Fruit fly (Drosophila melanogaster) whole organism, embryonic: Measurements from ENCODE around the gene CG31139.

Experiments used
- Aef1 ChIP-seq: fragments of 200-800 bp; sonication (Bioruptor generic); IDR thresholded peaks from 3 replicates; pipeline ENCODE4 v1.3.6; 2022; ENCODE audit warnings: missing biosample characterization, missing genetic modification characterization
- Awh ChIP-seq: fragments of 200-800 bp; sonication (Bioruptor generic); IDR thresholded peaks from 2 replicates; pipeline ENCODE4, ENCODE4 v1.3.6; 2022; ENCODE audit warnings: missing biosample characterization, missing genetic modification characterization
- Blimp-1 ChIP-seq: fragments of 200-800 bp; sonication (Bioruptor generic); optimal IDR thresholded peaks from 3 replicates; lab custom pipeline; 2018; ENCODE audit warnings: missing biosample characterization, missing genetic modification characterization, mild to moderate bottlenecking, moderate library complexity, missing genetic modification reagents
- CG10267 ChIP-seq: fragments of 200-800 bp; sonication (Bioruptor generic); optimal IDR thresholded peaks from 2 replicates; lab custom pipeline; 2018; ENCODE audit warnings: missing biosample characterization, mild to moderate bottlenecking, missing genetic modification characterization, moderate library complexity
- CG12071 ChIP-seq: fragments of 200-800 bp; sonication (Bioruptor generic); optimal IDR thresholded peaks from 3 replicates; lab custom pipeline; 2018; ENCODE audit warnings: missing biosample characterization, mild to moderate bottlenecking, missing genetic modification characterization
- CG14710 ChIP-seq: fragments of 200-800 bp; sonication (Bioruptor generic); optimal IDR thresholded peaks from 3 replicates; lab custom pipeline; 2019; ENCODE audit warnings: missing biosample characterization, mild to moderate bottlenecking, missing genetic modification characterization, moderate library complexity
- CG15073 ChIP-seq: fragments of 200-800 bp; sonication (Bioruptor generic); optimal IDR thresholded peaks from 2 replicates; lab custom pipeline; 2016; ENCODE audit warnings: missing biosample characterization, missing genetic modification characterization
- CG15601 ChIP-seq: fragments of 200-800 bp; sonication (Bioruptor generic); optimal IDR thresholded peaks from 3 replicates; lab custom pipeline; 2019; ENCODE audit warnings: missing biosample characterization, mild to moderate bottlenecking, missing genetic modification characterization, moderate library complexity
- CG16813 ChIP-seq: fragments of 200-800 bp; sonication (Bioruptor generic); IDR thresholded peaks from 3 replicates; pipeline ENCODE4 v1.3.6; 2022; ENCODE audit warnings: missing biosample characterization, missing genetic modification characterization; ENCODE audit not compliant: partially characterized antibody
- CG18476 ChIP-seq: fragments of 200-800 bp; sonication (Bioruptor generic); optimal IDR thresholded peaks from 2 replicates; lab custom pipeline; 2016; ENCODE audit warnings: missing biosample characterization, mild to moderate bottlenecking, missing genetic modification characterization
- CG18619 ChIP-seq: fragments of 200-800 bp; sonication (Bioruptor generic); optimal IDR thresholded peaks from 3 replicates; lab custom pipeline; 2017; ENCODE audit warnings: missing biosample characterization, mild to moderate bottlenecking, missing genetic modification characterization
- CG2199 ChIP-seq: fragments of 200-800 bp; sonication (Bioruptor generic); IDR thresholded peaks from 3 replicates; pipeline ENCODE4 v1.3.6; 2022; ENCODE audit warnings: missing biosample characterization, missing genetic modification characterization
- CG4360 ChIP-seq: fragments of 200-800 bp; sonication (Bioruptor generic); IDR thresholded peaks from 2 replicates; pipeline ENCODE4 v1.3.6; 2022; ENCODE audit warnings: missing biosample characterization, missing genetic modification characterization
- CG5245 ChIP-seq: fragments of 200-800 bp; sonication (Bioruptor generic); optimal IDR thresholded peaks from 3 replicates; lab custom pipeline; 2016; ENCODE audit warnings: missing biosample characterization, missing genetic modification characterization
- CG6654 ChIP-seq: fragments of 200-800 bp; sonication (Bioruptor generic); optimal IDR thresholded peaks from 2 replicates; lab custom pipeline; 2017; ENCODE audit warnings: missing biosample characterization, mild to moderate bottlenecking, missing genetic modification characterization
- CG7745 ChIP-seq: fragments of 200-800 bp; sonication (Bioruptor generic); optimal IDR thresholded peaks from 2 replicates; lab custom pipeline; 2018; ENCODE audit warnings: missing biosample characterization, mild to moderate bottlenecking, missing genetic modification characterization, moderate library complexity
- CHES-1-like ChIP-seq: fragments of 200-800 bp; sonication (Bioruptor generic); optimal IDR thresholded peaks from 2 replicates; lab custom pipeline; 2016; ENCODE audit warnings: missing biosample characterization, missing genetic modification characterization
- Chrac-16 ChIP-seq: fragments of 200-800 bp; sonication (Bioruptor generic); optimal IDR thresholded peaks from 3 replicates; lab custom pipeline; 2016; ENCODE audit warnings: missing biosample characterization, missing genetic modification characterization
- Deaf1 ChIP-seq: fragments of 200-800 bp; optimal IDR thresholded peaks from 3 replicates; lab custom pipeline; 2019; ENCODE audit warnings: missing biosample characterization, mild to moderate bottlenecking, missing genetic modification characterization, moderate library complexity
- Fer2 ChIP-seq: fragments of 200-800 bp; sonication (Bioruptor generic); optimal IDR thresholded peaks from 2 replicates; lab custom pipeline; 2018; ENCODE audit warnings: missing biosample characterization, mild to moderate bottlenecking, missing genetic modification characterization, moderate library complexity
- H15 ChIP-seq: fragments of 200-800 bp; sonication (Bioruptor generic); IDR thresholded peaks from 3 replicates; pipeline ENCODE4 v1.3.6; 2022; ENCODE audit warnings: missing biosample characterization, missing genetic modification characterization
- Hr78 ChIP-seq, 2 experiments: fragments of 200-800 bp in 1 of 2; fragments of >200 bp in 1 of 2; sonication (Bioruptor generic) in 1 of 2; optimal IDR thresholded peaks; 2 replicates each; lab custom pipeline; 2017 to 2019; ENCODE audit warnings: missing biosample characterization in 2 of 2, missing genetic modification characterization in 2 of 2, mild to moderate bottlenecking in 1 of 2, moderate library complexity in 1 of 2
- Med ChIP-seq: fragments of 200-800 bp; sonication (Bioruptor generic); peaks from one replicate; lab custom pipeline; 2016; ENCODE audit warnings: missing biosample characterization, missing genetic modification characterization, mild to moderate bottlenecking, inconsistent platforms, moderate library complexity
- Oli ChIP-seq: fragments of 200-800 bp; sonication (Bioruptor generic); optimal IDR thresholded peaks from 2 replicates; lab custom pipeline; 2018; ENCODE audit warnings: missing biosample characterization, mild to moderate bottlenecking, missing genetic modification characterization, moderate library complexity
- Opbp ChIP-seq: fragments of 200-800 bp; sonication (Bioruptor generic); IDR thresholded peaks from 3 replicates; pipeline ENCODE4 v1.3.6; 2022; ENCODE audit warnings: missing biosample characterization, missing genetic modification characterization; ENCODE audit not compliant: partially characterized antibody
- TFAM ChIP-seq: fragments of 200-800 bp; sonication (Bioruptor generic); optimal IDR thresholded peaks from 2 replicates; lab custom pipeline; 2017; ENCODE audit warnings: missing biosample characterization, missing genetic modification characterization, inconsistent platforms
- Trl ChIP-seq, 3 experiments: fragments of >200 bp in 2 of 3; fragments of 200-800 bp in 1 of 3; sonication (Bioruptor generic) in 1 of 3; optimal IDR thresholded peaks; 2 replicates in 1 of 3; 3 replicates in 2 of 3; lab custom pipeline; 2016 to 2017; ENCODE audit warnings: missing biosample characterization in 1 of 3, missing genetic modification characterization in 1 of 3
- Xbp1 ChIP-seq: fragments of 200-800 bp; sonication (Bioruptor generic); optimal IDR thresholded peaks from 3 replicates; lab custom pipeline; 2016; ENCODE audit warnings: missing biosample characterization, mild to moderate bottlenecking, missing genetic modification characterization
- ap ChIP-seq: fragments of 200-800 bp; sonication (Bioruptor generic); IDR thresholded peaks from 2 replicates; pipeline ENCODE4 v1.3.6; 2022; ENCODE audit warnings: missing biosample characterization, missing genetic modification characterization
- chm ChIP-seq: fragments of 200-800 bp; sonication (Bioruptor generic); IDR thresholded peaks from 2 replicates; pipeline ENCODE4 v1.3.6; 2022; ENCODE audit warnings: missing biosample characterization, missing genetic modification characterization
- crol ChIP-seq: fragments of 200-800 bp; sonication (Bioruptor generic); IDR thresholded peaks from 2 replicates; pipeline ENCODE4 v1.3.6; 2022; ENCODE audit warnings: missing biosample characterization, missing genetic modification characterization
- crp ChIP-seq, 2 experiments: fragments of 200-800 bp; sonication (Bioruptor generic); optimal IDR thresholded peaks; 2 replicates in 1 of 2; 3 replicates in 1 of 2; lab custom pipeline; 2017; ENCODE audit warnings: missing biosample characterization in 2 of 2, missing genetic modification characterization in 2 of 2, mild to moderate bottlenecking in 1 of 2, moderate library complexity in 1 of 2
- dmrt11E ChIP-seq: fragments of 200-800 bp; sonication (Bioruptor generic); optimal IDR thresholded peaks from 3 replicates; lab custom pipeline; 2018; ENCODE audit warnings: missing biosample characterization, mild to moderate bottlenecking, missing genetic modification characterization, moderate library complexity
- en ChIP-seq: fragments of 200-800 bp; sonication (Bioruptor generic); optimal IDR thresholded peaks from 2 replicates; lab custom pipeline; 2016; ENCODE audit warnings: missing biosample characterization, missing genetic modification characterization
- hkb ChIP-seq, 2 experiments: fragments of 200-800 bp in 1 of 2; fragments of >200 bp in 1 of 2; sonication (Bioruptor generic) in 1 of 2; IDR thresholded peaks in 1 of 2; optimal IDR thresholded peaks in 1 of 2; 2 replicates each; pipeline versions ENCODE4 v1.3.6 to Lab custom; 2017 to 2022; ENCODE audit warnings: missing biosample characterization in 1 of 2, missing genetic modification characterization in 1 of 2
- oc ChIP-seq: fragments of 200-800 bp; sonication (Bioruptor generic); optimal IDR thresholded peaks from 2 replicates; lab custom pipeline; 2018; ENCODE audit warnings: missing biosample characterization, mild to moderate bottlenecking, missing genetic modification characterization, moderate library complexity
- ro ChIP-seq: fragments of 200-800 bp; sonication (Bioruptor generic); IDR thresholded peaks from 2 replicates; pipeline ENCODE4 v1.3.6; 2022; ENCODE audit warnings: missing biosample characterization, missing genetic modification characterization
- row ChIP-seq: fragments of 200-800 bp; sonication (Bioruptor generic); IDR thresholded peaks from 3 replicates; pipeline ENCODE4 v1.3.6; 2022; ENCODE audit warnings: missing biosample characterization, missing genetic modification characterization
- salm ChIP-seq: fragments of 200-800 bp; sonication (Bioruptor generic); optimal IDR thresholded peaks from 2 replicates; lab custom pipeline; 2018; ENCODE audit warnings: missing biosample characterization, mild to moderate bottlenecking, missing genetic modification characterization
- sd ChIP-seq: fragments of 200-800 bp; sonication (Bioruptor generic); optimal IDR thresholded peaks from 3 replicates; lab custom pipeline; 2018; ENCODE audit warnings: missing biosample characterization, mild to moderate bottlenecking, missing genetic modification characterization, moderate library complexity
- sqz ChIP-seq: fragments of 200-800 bp; sonication (Bioruptor generic); optimal IDR thresholded peaks from 3 replicates; lab custom pipeline; 2018; ENCODE audit warnings: missing biosample characterization, mild to moderate bottlenecking, missing genetic modification characterization
- stwl ChIP-seq: fragments of 200-800 bp; sonication (Bioruptor generic); optimal IDR thresholded peaks from 3 replicates; lab custom pipeline; 2018; ENCODE audit warnings: missing biosample characterization, mild to moderate bottlenecking, missing genetic modification characterization, moderate library complexity
- tll ChIP-seq, 2 experiments: fragments of 200-800 bp in 1 of 2; fragments of >200 bp in 1 of 2; sonication (Bioruptor generic) in 1 of 2; optimal IDR thresholded peaks; 2 replicates each; lab custom pipeline; 2017 to 2019; ENCODE audit warnings: missing biosample characterization in 2 of 2, missing genetic modification characterization in 2 of 2, mild to moderate bottlenecking in 1 of 2, moderate library complexity in 1 of 2
- ttk ChIP-seq: fragments of 200-800 bp; sonication (Bioruptor generic); IDR thresholded peaks from 2 replicates; pipeline ENCODE4 v2.1.2; 2022; ENCODE audit warnings: missing biosample characterization, missing genetic modification characterization
- zfh2 ChIP-seq: fragments of 200-800 bp; sonication (Bioruptor generic); optimal IDR thresholded peaks from 2 replicates; lab custom pipeline; 2016; ENCODE audit warnings: missing biosample characterization, missing genetic modification characterization

Gene CG31139

DNA sequence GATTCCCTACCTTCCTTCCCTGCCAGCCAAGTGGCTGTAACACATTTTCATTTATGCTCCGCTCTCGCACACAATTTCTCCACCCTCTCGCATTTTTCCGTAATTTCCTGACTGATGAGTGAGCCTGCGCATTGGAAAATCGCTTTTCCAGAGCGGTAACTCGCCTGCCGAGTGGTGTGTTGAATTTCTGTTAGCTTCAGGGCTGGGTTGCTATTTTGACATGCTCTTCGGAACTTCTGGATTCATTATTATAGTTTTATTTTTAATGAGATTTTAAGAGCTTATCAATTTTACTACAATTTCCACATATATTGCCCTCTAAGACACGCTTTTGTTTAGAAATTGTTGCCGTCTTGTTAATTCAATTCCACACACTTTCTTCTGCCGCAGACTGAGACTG lies 4.1 kb upstream of the CG31139 start (continued):
- TF ChIP-seq TFAM (GFP tag; lab: Kevin White, UChicago) (no peak), CG14710 (tag; lab: Kevin White, UChicago) (no peak), dmrt11E (tag; lab: Kevin White, UChicago) (no peak), CG16813 (GFP tag; lab: Robert Waterston, UW) (no peak), Trl (optimal IDR thresholded peaks at IDR 0.05; lab: Kevin White, UChicago) (peak in 1 of 2 experiments; percentile 38), Trl (GFP tag; optimal IDR thresholded peaks at IDR 0.05; lab: Kevin White, UChicago) (no peak), CG7745 (no peak), Hr78 (GFP tag; optimal IDR thresholded peaks at IDR 0.05; lab: Kevin White, UChicago) (no peak), Chrac-16 (GFP tag; lab: Kevin White, UChicago) (no peak), row (GFP tag; lab: Robert Waterston, UW) (peak; percentile 27; the same call in 1 of the 3 replicates), hkb (optimal IDR thresholded peaks at IDR 0.05; lab: Kevin White, UChicago) (no peak), hkb (GFP tag; IDR thresholded peaks at IDR 0.05; lab: Robert Waterston, UW) (no peak), CG2199 (GFP tag; lab: Robert Waterston, UW) (0 out of 3 replicates have a peak, but pooled peaks have one; percentile 29), en (GFP tag; lab: Kevin White, UChicago) (no peak), salm (tag; lab: Kevin White, UChicago) (no peak), CG4360 (GFP tag; lab: Robert Waterston, UW) (no peak), Med (GFP tag; lab: Kevin White, UChicago) (no peak), tll (GFP tag; optimal IDR thresholded peaks at IDR 0.05; lab: Kevin White, UChicago) (no peak), stwl (tag; lab: Kevin White, UChicago) (no peak), Xbp1 (GFP tag; lab: Kevin White, UChicago) (no peak), zfh2 (GFP tag; lab: Kevin White, UChicago) (no peak), CG10267 (tag; lab: Kevin White, UChicago) (no peak), ttk (no peak), CG12071 (GFP tag; lab: Kevin White, UChicago) (no peak), CG6654 (GFP tag; lab: Kevin White, UChicago) (no peak), Deaf1 (tag; lab: Kevin White, UChicago) (peak; percentile 11)

DNA sequence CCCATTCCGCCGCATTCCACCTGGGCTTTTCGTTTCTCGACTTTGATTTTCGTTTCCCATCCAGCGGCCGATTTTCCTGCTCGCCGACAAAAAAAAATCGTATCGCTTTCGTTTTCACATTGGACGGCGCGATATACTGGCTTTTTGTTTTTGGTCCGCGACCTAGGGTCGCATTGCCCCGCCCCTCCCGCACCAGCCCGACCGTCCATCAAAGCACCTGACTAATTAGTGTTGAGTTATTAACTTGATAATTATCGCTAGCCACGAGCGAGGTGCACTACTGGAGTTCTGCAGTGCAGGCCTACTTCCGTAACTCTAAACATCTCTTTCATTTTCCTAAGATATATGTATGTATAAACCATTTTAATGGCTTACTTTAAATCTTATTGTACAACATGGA lies 2.8 kb upstream of the CG31139 start:
- peak; percentile 65; the same call in 1 of the 2 replicates for TF ChIP-seq Awh
- peak; percentile 36 for TF ChIP-seq hkb (optimal IDR thresholded peaks at IDR 0.05; lab: Kevin White, UChicago)
- no peak for TF ChIP-seq hkb (GFP tag; IDR thresholded peaks at IDR 0.05; lab: Robert Waterston, UW)
- peak; percentile 65 for TF ChIP-seq sd
- no peak for TF ChIP-seq ap (GFP tag; lab: Robert Waterston, UW)
- peak; percentile 29 for TF ChIP-seq sqz
- peak; percentile 2 for TF ChIP-seq CG15601 (tag; lab: Kevin White, UChicago)
- 0 out of 2 replicates have a peak, but pooled peaks have one; percentile 34 for TF ChIP-seq chm (GFP tag; lab: Robert Waterston, UW)
- no peak for TF ChIP-seq CG5245
- peak; percentile 72 for TF ChIP-seq CG18476 (GFP tag; lab: Kevin White, UChicago)
- no peak for TF ChIP-seq ro
- TF ChIP-seq CG18619 (GFP tag; lab: Kevin White, UChicago) = no peak
- TF ChIP-seq crol (GFP tag; lab: Robert Waterston, UW) = peak; percentile 62
- TF ChIP-seq oc (tag; lab: Kevin White, UChicago) = peak; percentile 18
- peak; percentile 20 for TF ChIP-seq Med (GFP tag; lab: Kevin White, UChicago)
- TF ChIP-seq CG15073 (GFP tag; lab: Kevin White, UChicago) = no peak
- TF ChIP-seq CG2199 (GFP tag; lab: Robert Waterston, UW) = 0 out of 3 replicates have a peak, but pooled peaks have one; percentile 22
- no peak for TF ChIP-seq Aef1 (GFP tag; lab: Robert Waterston, UW)
- TF ChIP-seq CHES-1-like (GFP tag; lab: Kevin White, UChicago) = no peak
- TF ChIP-seq Hr78 (GFP tag; optimal IDR thresholded peaks at IDR 0.05; lab: Kevin White, UChicago) = peak in 1 of 2 experiments; percentile 80
- no peak for TF ChIP-seq Fer2 (tag; lab: Kevin White, UChicago)
- 0 out of 3 replicates have a peak, but pooled peaks have one; percentile 8 for TF ChIP-seq H15
- no peak for TF ChIP-seq stwl (tag; lab: Kevin White, UChicago)
- peak; percentile 95 for TF ChIP-seq Blimp-1 (GFP tag; lab: Kevin White, UChicago)
- no peak for TF ChIP-seq crp (GFP tag; optimal IDR thresholded peaks at IDR 0.05; lab: Kevin White, UChicago)
- peak; percentile 20; the same call in 1 of the 3 replicates for TF ChIP-seq Opbp (GFP tag; lab: Robert Waterston, UW)
- no peak for TF ChIP-seq Oli (tag; lab: Kevin White, UChicago)
- TF ChIP-seq, all 482 proteins: peak for 15
